Worm (Caenorhabditis elegans) whole organism, L4 larva: Measurements from ENCODE around the gene F33G12.3.

Source experiments
- arid-1 ChIP-seq: fragments of 200-800 bp; sonication (Bioruptor generic); conservative IDR thresholded peaks from 2 replicates; pipeline ENCODE4 v1.3.6; 2022; ENCODE audit warnings: missing genetic modification reagents, missing genetic modification characterization, missing compliant biosample characterization
- mdl-1 ChIP-seq, 2 experiments: fragments of 150-350 bp in 1 of 2; sonication (generic microtip) in 1 of 2; optimal IDR thresholded peaks; 2 replicates each; lab custom pipeline; 2014 to 2017; ENCODE audit warnings: missing biosample characterization in 2 of 2, missing genetic modification characterization in 2 of 2
- pqm-1 ChIP-seq: sonication (generic microtip); optimal IDR thresholded peaks from 2 replicates; lab custom pipeline; 2017; ENCODE audit warnings: missing biosample characterization, missing genetic modification characterization
- snpc-4 ChIP-seq: fragments of 150-350 bp; optimal IDR thresholded peaks from 2 replicates; lab custom pipeline; 2014; ENCODE audit warnings: missing biosample characterization, missing genetic modification characterization

DNA sequence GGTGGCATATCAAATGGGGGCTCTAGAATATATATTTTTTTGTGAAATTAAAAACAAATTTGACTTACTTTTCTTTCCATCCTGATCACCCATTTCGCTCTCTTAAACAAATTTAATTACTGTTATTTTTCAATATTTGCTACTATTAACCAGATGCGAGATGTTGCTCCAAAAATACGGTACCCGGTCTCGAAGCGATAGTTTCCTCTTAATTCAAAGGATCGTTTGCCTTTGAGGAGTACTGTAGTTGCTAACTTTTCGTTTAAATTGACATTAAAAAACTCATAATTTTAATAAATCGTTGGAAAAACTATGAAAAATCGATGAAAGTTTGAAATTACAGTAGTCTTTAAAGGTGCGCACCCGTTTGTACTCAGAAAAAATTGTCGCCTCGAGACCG, 49.5 kb upstream of the F33G12.3 start, which contains the start of gene C04G6.4:
- TF ChIP-seq arid-1 (GFP tag; lab: Robert Waterston, UW) (no peak), snpc-4 (tag; lab: Kevin White, UChicago) (no peak), pqm-1 (tag; lab: Kevin White, UChicago) (no peak), mdl-1 (tag; optimal IDR thresholded peaks at IDR 0.05; lab: Kevin White, UChicago) (no peak)
